Fruit fly (Drosophila melanogaster): Measurements from ENCODE around the gene CG7829.

Gene CG7829

dm6 chr3R:29772090-29772794 lies 45.3 kb downstream of the CG7829 start (continued):
- TF ChIP-seq Rfx (GFP tag; IDR thresholded peaks at IDR 0.05) (peak; percentile 71), CG30431 (GFP tag; optimal IDR thresholded peaks at IDR 0.05) (peak; percentile 4), D (optimal IDR thresholded peaks at IDR 0.05) (no peak), D (GFP tag; optimal IDR thresholded peaks at IDR 0.05) (peak; percentile 6), CG12299 (tag; optimal IDR thresholded peaks at IDR 0.05) (no peak), fd64A (GFP tag; optimal IDR thresholded peaks at IDR 0.05) (no peak), nom (GFP tag; optimal IDR thresholded peaks at IDR 0.05) (no peak), lmd (GFP tag; IDR thresholded peaks at IDR 0.05) (peak; percentile 56; the same call in 1 of the 2 replicates), trh (GFP tag; optimal IDR thresholded peaks at IDR 0.05) (no peak), nerfin-2 (GFP tag; IDR thresholded peaks at IDR 0.05; ENCODE audit: partially characterized antibody) (peak; percentile 9; the same call in 1 of the 2 replicates), CG18619 (GFP tag; optimal IDR thresholded peaks at IDR 0.05) (peak; percentile 33), CG17912 (GFP tag; optimal IDR thresholded peaks at IDR 0.05) (no peak), dmrt99B (tag; optimal IDR thresholded peaks at IDR 0.05) (peak; percentile 14), tap (tag; optimal IDR thresholded peaks at IDR 0.05) (peak; percentile 1), Oli (tag; optimal IDR thresholded peaks at IDR 0.05) (peak; percentile 36), pita (GFP tag; optimal IDR thresholded peaks at IDR 0.05) (no peak), CG14860 (GFP tag; IDR thresholded peaks at IDR 0.05; ENCODE audit: partially characterized antibody) (0 out of 3 replicates have a peak, but pooled peaks have one; percentile 15), grau (tag; optimal IDR thresholded peaks at IDR 0.05) (no peak), bbx (GFP tag; IDR thresholded peaks at IDR 0.05; ENCODE audit: partially characterized antibody) (no peak), Blimp-1 (GFP tag; optimal IDR thresholded peaks at IDR 0.05) (no peak), CG18599 (GFP tag; optimal IDR thresholded peaks at IDR 0.05) (peak; percentile 17), CG9727 (GFP tag; optimal IDR thresholded peaks at IDR 0.05) (peak; percentile 69), CG17361 (GFP tag; IDR thresholded peaks at IDR 0.05) (peak; percentile 86), CG10543 (GFP tag; optimal IDR thresholded peaks at IDR 0.05) (peak; percentile 23), CG18476 (GFP tag; optimal IDR thresholded peaks at IDR 0.05) (no peak), CG7839 (tag; optimal IDR thresholded peaks at IDR 0.05) (peak; percentile 45), Hr3 (GFP tag; optimal IDR thresholded peaks at IDR 0.05) (peak; percentile 24), PHDP (tag; optimal IDR thresholded peaks at IDR 0.05) (no peak), zfh1 (GFP tag; IDR thresholded peaks at IDR 0.05) (peak; percentile 32; the same call in 1 of the 3 replicates), CG9437 (GFP tag; optimal IDR thresholded peaks at IDR 0.05) (peak; percentile 93), Lpt (GFP tag; optimal IDR thresholded peaks at IDR 0.05) (no peak), CG2199 (GFP tag; IDR thresholded peaks at IDR 0.05) (no peak), CG30020 (tag; optimal IDR thresholded peaks at IDR 0.05) (no peak), az2 (GFP tag; optimal IDR thresholded peaks at IDR 0.05) (peak; percentile 39), bcd (GFP tag; optimal IDR thresholded peaks at IDR 0.05) (peak; percentile 49), toy (GFP tag; IDR thresholded peaks at IDR 0.05) (no peak), NFAT (GFP tag; IDR thresholded peaks at IDR 0.05) (peak; percentile 75), Chrac-16 (GFP tag; optimal IDR thresholded peaks at IDR 0.05) (peak; percentile 14), Dek (tag; optimal IDR thresholded peaks at IDR 0.05) (no peak), hbn (GFP tag; IDR thresholded peaks at IDR 0.05; ENCODE audit: partially characterized antibody) (no peak), CG30403 (GFP tag; optimal IDR thresholded peaks at IDR 0.05) (peak; percentile 64), CG2120 (GFP tag; optimal IDR thresholded peaks at IDR 0.05) (peak; percentile 13), CG16863 (GFP tag; optimal IDR thresholded peaks at IDR 0.05) (no peak), salm (tag; optimal IDR thresholded peaks at IDR 0.05) (no peak), Taf1 (GFP tag; IDR thresholded peaks at IDR 0.05) (no peak)

All from whole organism, embryonic.